Worm (Caenorhabditis elegans) whole organism, young adult: Measurements from ENCODE around the gene nhr-282.
"Not testable (repeated sequence)": the region's sequence is repeated elsewhere in the genome, so short reads cannot be mapped to it uniquely, and the experiment has no call there.

ENCODE experiments used
- B0019.2 ChIP-seq: fragments of 200-800 bp; sonication (Bioruptor generic); conservative IDR thresholded peaks from 2 replicates; pipeline ENCODE4 v1.3.6; 2022; ENCODE audit warnings: missing genetic modification reagents, missing genetic modification characterization, missing compliant biosample characterization
- C17E4.6 ChIP-seq: fragments of 200-800 bp; sonication (Bioruptor generic); IDR thresholded peaks from 2 replicates; pipeline ENCODE4 v1.3.6; 2022; ENCODE audit warnings: missing genetic modification reagents, missing genetic modification characterization, missing compliant biosample characterization
- F10E7.11 ChIP-seq: sonication (generic microtip); optimal IDR thresholded peaks from 2 replicates; lab custom pipeline; 2017; ENCODE audit warnings: mild to moderate bottlenecking, missing genetic modification characterization, moderate library complexity, missing compliant biosample characterization
- F33H1.4 ChIP-seq: fragments of 200-800 bp; sonication (Bioruptor generic); IDR thresholded peaks from 2 replicates; pipeline ENCODE4 v1.3.6; 2022; ENCODE audit warnings: missing genetic modification reagents, missing genetic modification characterization, missing compliant biosample characterization
- F39B2.1 ChIP-seq: fragments of 200-800 bp; sonication (Bioruptor generic); IDR thresholded peaks from 2 replicates; pipeline ENCODE4 v1.3.6; 2022; ENCODE audit warnings: missing genetic modification reagents, missing genetic modification characterization, missing compliant biosample characterization
- F57C9.4 ChIP-seq: sonication (generic microtip); optimal IDR thresholded peaks from 2 replicates; lab custom pipeline; 2017; ENCODE audit warnings: mild to moderate bottlenecking, missing genetic modification characterization, missing compliant biosample characterization
- K12H6.12 ChIP-seq: fragments of 200-800 bp; sonication (Bioruptor generic); optimal IDR thresholded peaks from 2 replicates; lab custom pipeline; 2018; ENCODE audit warnings: mild to moderate bottlenecking, missing genetic modification characterization, missing compliant biosample characterization
- Y67H2A.10 ChIP-seq: fragments of 200-800 bp; sonication (Bioruptor generic); conservative IDR thresholded peaks from 2 replicates; pipeline ENCODE4 v1.3.6; 2022; ENCODE audit warnings: missing genetic modification reagents, missing genetic modification characterization, missing compliant biosample characterization
- Y79H2A.3 ChIP-seq: fragments of 200-800 bp; sonication (Bioruptor generic); conservative IDR thresholded peaks from 2 replicates; pipeline ENCODE4 v1.3.6; 2022; ENCODE audit warnings: missing genetic modification reagents, missing genetic modification characterization, missing compliant biosample characterization
- ZK185.1 ChIP-seq: sonication (generic microtip); optimal IDR thresholded peaks from 2 replicates; lab custom pipeline; 2016; ENCODE audit warnings: mild to moderate bottlenecking, missing genetic modification characterization, missing compliant biosample characterization; ENCODE audit not compliant: poor library complexity, severe bottlenecking
- ceh-58 ChIP-seq: fragments of 200-800 bp; sonication (Bioruptor generic); IDR thresholded peaks from 2 replicates; pipeline ENCODE4 v1.3.6; 2022; ENCODE audit warnings: missing genetic modification characterization, missing compliant biosample characterization
- egrh-3 ChIP-seq: fragments of 200-800 bp; sonication (Bioruptor generic); IDR thresholded peaks from 2 replicates; pipeline ENCODE4 v1.3.6; 2022; ENCODE audit warnings: missing genetic modification reagents, missing genetic modification characterization, missing compliant biosample characterization
- gei-17 ChIP-seq: fragments of 200-800 bp; sonication (Bioruptor generic); optimal IDR thresholded peaks from 2 replicates; lab custom pipeline; 2018; ENCODE audit warnings: mild to moderate bottlenecking, missing genetic modification characterization, missing compliant biosample characterization
- hmg-1.2 ChIP-seq: fragments of 200-800 bp; sonication (Bioruptor generic); IDR thresholded peaks from 2 replicates; pipeline ENCODE4 v1.3.6; 2022; ENCODE audit warnings: missing genetic modification reagents, missing genetic modification characterization, missing compliant biosample characterization
- lin-26 ChIP-seq: fragments of 200-800 bp; sonication (Bioruptor generic); IDR thresholded peaks from 2 replicates; pipeline ENCODE4 v1.3.6; 2022; ENCODE audit warnings: missing genetic modification reagents, missing genetic modification characterization, missing compliant biosample characterization
- lin-35 ChIP-seq, 3 experiments: fragments of 150-350 bp in 2 of 3; sonication (generic microtip) in 1 of 3; optimal IDR thresholded peaks; 2 replicates each; lab custom pipeline; 2014 to 2018; ENCODE audit warnings: missing biosample characterization in 3 of 3, missing genetic modification characterization in 3 of 3, missing genetic modification reagents in 3 of 3
- lin-40 ChIP-seq: sonication (generic microtip); optimal IDR thresholded peaks from 2 replicates; lab custom pipeline; 2016; ENCODE audit warnings: missing genetic modification characterization, mild to moderate bottlenecking, missing compliant biosample characterization, missing genotype, missing genetic modification reagents
- nfya-1 ChIP-seq: sonication (generic microtip); optimal IDR thresholded peaks from 2 replicates; lab custom pipeline; 2017; ENCODE audit warnings: antibody characterized with exemption, missing compliant biosample characterization, missing genetic modification characterization, borderline replicate concordance; ENCODE audit not compliant: insufficient read depth
- nfya-2 ChIP-seq: fragments of 200-800 bp; sonication (Bioruptor generic); IDR thresholded peaks from 2 replicates; pipeline ENCODE4 v1.3.6; 2022; ENCODE audit warnings: missing genetic modification reagents, missing genetic modification characterization, missing compliant biosample characterization
- rec-8 ChIP-seq, 2 experiments: sonication (generic microtip); optimal IDR thresholded peaks; 2 replicates each; lab custom pipeline; 2016; ENCODE audit warnings: mild to moderate bottlenecking in 2 of 2, missing genetic modification characterization in 2 of 2, missing genetic modification reagents in 2 of 2, missing genotype in 2 of 2, missing biosample characterization in 1 of 2, missing compliant biosample characterization in 1 of 2, moderate library complexity in 1 of 2
- sdz-38 ChIP-seq: sonication (generic microtip); optimal IDR thresholded peaks from 2 replicates; lab custom pipeline; 2016; ENCODE audit warnings: missing genotype, missing genetic modification characterization, missing compliant biosample characterization
- sea-2 ChIP-seq: fragments of 200-800 bp; sonication (Bioruptor generic); IDR thresholded peaks from 2 replicates; pipeline ENCODE4 v1.3.6; 2022; ENCODE audit warnings: missing genetic modification characterization, missing compliant biosample characterization
- snpc-3.4 ChIP-seq: sonication (generic microtip); optimal IDR thresholded peaks from 2 replicates; lab custom pipeline; 2017; ENCODE audit warnings: missing genetic modification characterization, mild to moderate bottlenecking, missing compliant biosample characterization, antibody characterized with exemption, moderate library complexity, missing genotype, missing genetic modification reagents
- sptf-2 ChIP-seq: fragments of 200-800 bp; sonication (Bioruptor generic); optimal IDR thresholded peaks from 2 replicates; lab custom pipeline; 2018; ENCODE audit warnings: mild to moderate bottlenecking, missing genetic modification characterization, missing compliant biosample characterization
- unc-130 ChIP-seq: sonication (generic microtip); optimal IDR thresholded peaks from 2 replicates; lab custom pipeline; 2016; ENCODE audit warnings: missing genetic modification reagents, missing genetic modification characterization, missing compliant biosample characterization
- xnd-1 ChIP-seq: sonication (generic microtip); optimal IDR thresholded peaks from 2 replicates; lab custom pipeline; 2016; ENCODE audit warnings: missing genotype, missing genetic modification reagents, missing genetic modification characterization, missing compliant biosample characterization

The nhr-282 gene

DNA sequence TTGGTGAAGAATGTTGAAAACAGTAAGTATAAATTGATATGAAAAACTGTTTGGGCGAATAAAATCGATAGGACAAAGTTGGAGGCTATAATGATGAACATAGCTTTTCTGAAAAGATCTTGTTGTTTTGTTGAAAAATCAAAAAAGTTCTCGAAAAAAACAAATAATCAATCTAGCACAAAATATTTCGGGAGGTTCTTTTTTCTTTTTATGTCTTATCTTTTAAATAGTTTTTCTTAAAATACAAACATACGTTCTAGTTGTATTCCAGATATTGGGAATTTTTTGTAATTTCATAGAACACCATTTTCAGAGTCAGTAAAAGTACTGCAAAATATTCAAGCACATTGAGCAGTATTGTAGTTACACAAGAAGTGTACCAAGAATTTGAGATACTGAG lies 17.8 kb downstream of the nhr-282 start, which contains the start of gene srbc-55:
Gene srbc-55, minus strand, starts transcription at position 101 of the 400 bp plus-strand sequence.
- TF ChIP-seq ceh-58 (no peak), Y79H2A.3 (GFP tag; lab: Robert Waterston, UW) (no peak), hmg-1.2 (GFP tag; lab: Robert Waterston, UW) (no peak), rec-8 (tag; optimal IDR thresholded peaks at IDR 0.05; lab: Kevin White, UChicago) (no peak), lin-35 (GFP tag; optimal IDR thresholded peaks at IDR 0.05; lab: Kevin White, UChicago) (no peak)

DNA sequence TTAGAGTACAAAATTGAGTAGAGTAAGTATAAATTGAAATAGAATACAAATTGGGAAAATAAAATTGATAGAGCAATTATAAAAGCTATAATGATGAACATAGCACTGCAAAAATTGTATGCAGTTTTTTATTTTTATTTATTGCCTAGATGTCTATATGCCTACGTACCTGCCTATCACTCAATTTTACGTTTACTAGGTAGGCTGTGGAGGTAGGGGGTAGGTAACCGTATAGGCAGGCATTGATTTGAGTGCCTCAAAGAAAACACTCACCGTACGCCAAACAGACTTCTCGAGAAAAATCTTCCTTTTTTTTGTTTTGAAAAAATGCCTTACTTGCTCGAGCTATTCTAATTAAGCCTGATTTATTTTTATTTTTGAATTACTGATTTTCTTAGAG lies 19.5 kb downstream of the nhr-282 start, which contains the start of gene srbc-56:
Gene srbc-56, minus strand, starts transcription at position 101 of the 400 bp plus-strand sequence.
- no peak for TF ChIP-seq xnd-1 (tag; lab: Kevin White, UChicago)

DNA sequence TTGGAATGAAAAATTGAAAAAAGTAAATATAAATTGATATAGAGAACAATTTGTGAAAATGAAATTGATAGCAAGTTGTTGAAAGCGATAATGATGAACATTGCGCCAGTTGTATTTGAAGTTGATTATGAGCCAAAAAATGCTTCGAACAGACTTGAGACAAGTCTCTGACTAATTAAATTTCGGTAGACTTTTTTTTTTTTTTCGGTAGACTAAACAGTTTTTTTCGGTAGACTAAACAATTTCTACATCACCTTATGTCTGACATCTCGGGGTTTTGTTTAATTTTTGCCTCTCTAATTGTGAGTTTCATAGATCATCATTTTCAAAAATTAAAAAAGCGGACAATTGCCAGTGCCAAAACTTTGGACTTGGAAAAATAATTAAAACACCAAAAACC lies 21.5 kb downstream of the nhr-282 start, which contains the start of gene srbc-54:
Gene srbc-54, minus strand, starts transcription at position 101 of the 400 bp plus-strand sequence.
- TF ChIP-seq unc-130 (GFP tag; lab: Kevin White, UChicago) (no peak), B0019.2 (GFP tag; lab: Robert Waterston, UW) (no peak), lin-26 (GFP tag; lab: Robert Waterston, UW) (no peak)
- TF ChIP-seq, all 124 proteins: peak for 0

DNA sequence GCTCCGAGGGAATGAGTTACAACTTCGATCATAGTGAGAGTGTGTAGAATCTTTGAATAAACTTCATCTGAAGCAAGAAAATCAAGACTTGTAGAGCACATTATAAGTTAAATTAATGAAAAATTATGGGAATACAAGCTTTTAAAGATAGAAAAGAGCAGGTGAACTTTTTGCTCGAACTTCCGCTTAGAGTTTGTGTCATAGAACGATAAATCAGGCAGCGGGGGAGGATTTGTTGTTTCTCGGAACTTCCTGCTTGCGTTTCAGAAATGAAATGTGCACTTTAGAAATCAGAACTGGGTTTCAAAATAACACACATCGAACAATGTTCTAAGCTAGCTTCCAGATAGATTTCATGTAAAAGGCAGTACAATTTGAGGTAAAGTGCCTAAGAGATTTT lies 29.0 kb downstream of the nhr-282 start, which contains the start of gene srh-149:
Gene srh-149, minus strand, starts transcription at position 101 of the 400 bp plus-strand sequence.
- TF ChIP-seq ceh-58 (no peak), nfya-2 (GFP tag; lab: Robert Waterston, UW) (no peak), F33H1.4 (GFP tag; lab: Robert Waterston, UW) (no peak), rec-8 (tag; optimal IDR thresholded peaks at IDR 0.05; lab: Kevin White, UChicago) (no peak), C17E4.6 (GFP tag; lab: Robert Waterston, UW) (no peak), egrh-3 (GFP tag; lab: Robert Waterston, UW) (no peak), F10E7.11 (tag; lab: Kevin White, UChicago) (no peak), nfya-1 (tag; lab: Kevin White, UChicago) (no peak), F39B2.1 (GFP tag; lab: Robert Waterston, UW) (no peak), sea-2 (GFP tag; lab: Robert Waterston, UW) (no peak), sptf-2 (GFP tag; lab: Kevin White, UChicago) (no peak)
- TF ChIP-seq, all 124 proteins: peak for 0

DNA sequence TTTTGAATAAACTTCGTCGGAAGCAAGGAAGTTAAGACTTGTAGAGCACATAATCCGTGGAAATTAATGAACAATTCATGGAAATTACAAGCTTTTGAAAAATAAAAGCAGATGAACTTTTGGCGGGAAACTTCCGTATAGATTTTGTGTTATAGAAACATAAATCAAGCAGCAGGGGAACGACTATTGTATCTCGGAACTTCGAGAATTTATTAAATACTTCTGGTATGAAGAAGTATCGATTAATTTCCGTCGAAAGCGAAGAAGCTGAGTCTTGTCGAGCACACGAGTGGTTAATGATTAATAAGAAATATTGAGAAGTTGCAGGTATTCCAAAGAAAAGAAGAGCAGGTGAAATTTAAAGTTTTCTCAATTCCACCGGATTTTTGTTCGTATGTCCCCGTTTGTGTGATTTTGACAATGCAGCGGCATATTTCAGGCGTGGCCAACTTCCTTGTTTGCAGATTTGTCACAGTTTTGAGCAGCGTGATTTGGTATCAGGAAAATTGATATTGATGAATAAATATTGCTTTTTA lies 38.3 kb downstream of the nhr-282 start, which contains the start of gene srh-147:
Gene srh-147, minus strand, starts transcription at position 51 of the 536 bp plus-strand sequence.
- not testable (repeated sequence) for TF ChIP-seq ZK185.1 (tag; lab: Kevin White, UChicago); B0019.2 (GFP tag; lab: Robert Waterston, UW); lin-40 (tag; lab: Kevin White, UChicago)

DNA sequence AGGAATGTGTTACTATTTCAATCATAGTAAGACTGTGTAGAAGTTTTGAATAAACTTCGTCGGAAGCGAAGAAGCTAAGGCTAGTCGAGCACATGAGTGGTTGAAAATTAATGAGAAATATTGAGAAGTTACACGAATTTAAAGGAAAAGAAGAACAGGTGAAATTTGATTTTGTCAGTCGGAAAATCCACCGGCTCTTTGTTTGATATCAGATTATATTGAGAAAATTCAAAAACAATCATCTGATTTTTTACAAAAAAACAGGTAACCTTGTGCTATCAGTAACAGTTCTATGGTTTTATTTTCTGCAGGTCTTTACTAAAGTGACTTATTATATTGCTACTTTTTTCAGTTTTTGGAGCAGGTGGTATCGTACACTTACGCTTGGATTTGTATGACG lies 46.2 kb downstream of the nhr-282 start, which contains the start of gene srh-148:
Gene srh-148, minus strand, starts transcription at position 101 of the 400 bp plus-strand sequence.
- TF ChIP-seq F57C9.4: no peak
- TF ChIP-seq sea-2 (GFP tag; lab: Robert Waterston, UW): no peak
- TF ChIP-seq Y67H2A.10 (GFP tag; lab: Robert Waterston, UW): no peak
- TF ChIP-seq snpc-3.4 (tag; lab: Kevin White, UChicago): no peak
- no peak for TF ChIP-seq xnd-1 (tag; lab: Kevin White, UChicago)
- no peak for TF ChIP-seq K12H6.12 (tag; lab: Kevin White, UChicago)
- TF ChIP-seq gei-17 (GFP tag; lab: Kevin White, UChicago): no peak
- TF ChIP-seq sdz-38 (tag; lab: Kevin White, UChicago): no peak
